Worm (Caenorhabditis elegans): ENCODE measurements around the gene C04C3.9.
"Not testable (repeated sequence)": the region's sequence is repeated elsewhere in the genome, so short reads cannot be mapped to it uniquely, and the experiment has no call there.

DNA sequence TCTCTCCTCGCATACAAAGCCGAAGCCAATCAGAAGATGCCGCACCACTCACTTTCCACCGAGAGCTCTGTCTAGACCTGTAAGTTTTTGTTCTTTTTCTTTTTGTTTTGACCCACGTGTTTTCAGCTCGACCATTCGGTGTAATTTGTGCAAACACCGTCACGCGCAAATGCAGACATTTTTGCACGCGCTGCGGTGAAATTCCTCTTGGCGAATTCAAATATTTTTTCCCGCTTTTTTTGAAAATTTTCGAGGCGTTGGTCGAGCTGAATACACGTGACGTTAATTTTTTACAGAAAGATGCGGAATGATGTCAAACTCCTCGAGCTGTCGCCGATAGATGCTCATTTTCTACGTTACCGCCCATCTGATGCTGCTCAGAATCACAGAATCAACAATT, 34.3 kb downstream of the C04C3.9 start, which contains the start of gene C04C3.4:
- not testable (repeated sequence) for TF ChIP-seq ces-1 (GFP tag; optimal IDR thresholded peaks at IDR 0.05); nhr-237 (tag; optimal IDR thresholded peaks at IDR 0.05); unc-120 (tag; optimal IDR thresholded peaks at IDR 0.05; ENCODE audit: poor library complexity, severe bottlenecking); mab-5 (tag; optimal IDR thresholded peaks at IDR 0.05); zip-8 (tag; optimal IDR thresholded peaks at IDR 0.05); unc-62 (GFP tag; optimal IDR thresholded peaks at IDR 0.05); mep-1 (tag; optimal IDR thresholded peaks at IDR 0.05); pha-4 (tag; optimal IDR thresholded peaks at IDR 0.05); cnd-1 (tag; optimal IDR thresholded peaks at IDR 0.05); nhr-28 (tag; optimal IDR thresholded peaks at IDR 0.05); hlh-1 (tag; optimal IDR thresholded peaks at IDR 0.05); elt-3 (tag; optimal IDR thresholded peaks at IDR 0.05)
